Fruit fly (Drosophila melanogaster) Kc167 (cell line): ENCODE results near the gene sr.

ENCODE experiments used
- Myc ChIP-seq: fragments of >200 bp; optimal IDR thresholded peaks from 2 replicates; lab custom pipeline; 2017; ENCODE audit warnings: missing external identifiers
- Sin3A ChIP-seq: fragments of >200 bp; optimal IDR thresholded peaks from 2 replicates; lab custom pipeline; 2018; ENCODE audit warnings: missing external identifiers
- h ChIP-seq: fragments of >200 bp; optimal IDR thresholded peaks from 3 replicates; lab custom pipeline; 2018; ENCODE audit warnings: missing external identifiers
- insv ChIP-seq: fragments of >200 bp; optimal IDR thresholded peaks from 3 replicates; lab custom pipeline; 2018; ENCODE audit warnings: missing external identifiers
- psq ChIP-seq: fragments of >200 bp; optimal IDR thresholded peaks from 2 replicates; lab custom pipeline; 2017; ENCODE audit warnings: missing external identifiers
- ttk ChIP-seq: sonication (Bioruptor generic); optimal IDR thresholded peaks from 2 replicates; lab custom pipeline; 2017; ENCODE audit warnings: missing external identifiers

sr gene

dm6 chr3R:18075015-18075414 lies 15.6 kb upstream of the sr start:
- no peak for TF ChIP-seq ttk
- no peak for TF ChIP-seq Myc
- TF ChIP-seq h = no peak
- no peak for TF ChIP-seq psq (lab: Kevin White, UChicago)
- no peak for TF ChIP-seq Sin3A (lab: Kevin White, UChicago)
- no peak for TF ChIP-seq insv

dm6 chr3R:18078060-18078459 lies 12.5 kb upstream of the sr start:
- TF ChIP-seq ttk (no peak), h (no peak), Myc (no peak), psq (lab: Kevin White, UChicago) (no peak), Sin3A (lab: Kevin White, UChicago) (no peak), insv (no peak)

- no peak for TF ChIP-seq ttk
- TF ChIP-seq Myc = no peak
- no peak for TF ChIP-seq insv
- TF ChIP-seq psq (lab: Kevin White, UChicago) = no peak
- TF ChIP-seq Sin3A (lab: Kevin White, UChicago) = no peak
- no peak for TF ChIP-seq h
Measured at dm6 chr3R:18080748-18081147, 9.9 kb upstream of the sr start, which contains the start of gene bard. Gene bard, plus strand, starts transcription at chr3R:18081048.

dm6 chr3R:18083297-18083696 lies 7.3 kb upstream of the sr start:
- TF ChIP-seq h (no peak), Sin3A (lab: Kevin White, UChicago) (no peak), Myc (no peak), psq (lab: Kevin White, UChicago) (no peak), insv (no peak), ttk (no peak)

dm6 chr3R:18088238-18088637 lies 2.4 kb upstream of the sr start:
- no peak for TF ChIP-seq h
- TF ChIP-seq ttk = no peak
- TF ChIP-seq Sin3A (lab: Kevin White, UChicago) = no peak
- no peak for TF ChIP-seq psq (lab: Kevin White, UChicago)
- TF ChIP-seq Myc = no peak
- TF ChIP-seq insv = no peak

dm6 chr3R:18089448-18089847 lies 1.2 kb upstream of the sr start:
- no peak for TF ChIP-seq psq (lab: Kevin White, UChicago)
- TF ChIP-seq ttk = no peak
- TF ChIP-seq h = no peak

dm6 chr3R:18094649-18095048 lies 4.0 kb downstream of the sr start:
- no peak for TF ChIP-seq insv
- TF ChIP-seq psq (lab: Kevin White, UChicago) = no peak

dm6 chr3R:18097531-18097930 lies 6.9 kb downstream of the sr start:
- TF ChIP-seq Sin3A (lab: Kevin White, UChicago) (no peak), psq (lab: Kevin White, UChicago) (no peak), h (no peak), insv (no peak)

- TF ChIP-seq insv (no peak), Myc (no peak), ttk (no peak), h (no peak), psq (lab: Kevin White, UChicago) (no peak), Sin3A (lab: Kevin White, UChicago) (no peak)
Measured at dm6 chr3R:18103196-18103809, 12.7 kb downstream of the sr start.

- TF ChIP-seq Myc (no peak), ttk (no peak), h (no peak), Sin3A (lab: Kevin White, UChicago) (no peak)
Measured at dm6 chr3R:18104261-18104792, 13.7 kb downstream of the sr start.

- TF ChIP-seq ttk (no peak), insv (no peak), psq (lab: Kevin White, UChicago) (no peak), Myc (no peak), Sin3A (lab: Kevin White, UChicago) (no peak), h (no peak)
Measured at dm6 chr3R:18106136-18106535, 15.5 kb downstream of the sr start.

dm6 chr3R:18107575-18107974 lies 17.0 kb downstream of the sr start:
- no peak for TF ChIP-seq Sin3A (lab: Kevin White, UChicago)
- TF ChIP-seq psq (lab: Kevin White, UChicago) = no peak
- TF ChIP-seq insv = no peak
- TF ChIP-seq ttk = no peak
- no peak for TF ChIP-seq Myc

- TF ChIP-seq h (no peak), insv (no peak), Myc (no peak), psq (lab: Kevin White, UChicago) (no peak), Sin3A (lab: Kevin White, UChicago) (no peak), ttk (no peak)
Measured at dm6 chr3R:18108442-18108841, 17.8 kb downstream of the sr start.

dm6 chr3R:18111709-18112110 lies 21.1 kb downstream of the sr start:
- TF ChIP-seq ttk (no peak), Sin3A (lab: Kevin White, UChicago) (no peak), h (no peak), Myc (no peak), psq (lab: Kevin White, UChicago) (no peak), insv (no peak)
